Worm (Caenorhabditis elegans): Measurements from ENCODE around the gene F42A6.6.

DNA sequence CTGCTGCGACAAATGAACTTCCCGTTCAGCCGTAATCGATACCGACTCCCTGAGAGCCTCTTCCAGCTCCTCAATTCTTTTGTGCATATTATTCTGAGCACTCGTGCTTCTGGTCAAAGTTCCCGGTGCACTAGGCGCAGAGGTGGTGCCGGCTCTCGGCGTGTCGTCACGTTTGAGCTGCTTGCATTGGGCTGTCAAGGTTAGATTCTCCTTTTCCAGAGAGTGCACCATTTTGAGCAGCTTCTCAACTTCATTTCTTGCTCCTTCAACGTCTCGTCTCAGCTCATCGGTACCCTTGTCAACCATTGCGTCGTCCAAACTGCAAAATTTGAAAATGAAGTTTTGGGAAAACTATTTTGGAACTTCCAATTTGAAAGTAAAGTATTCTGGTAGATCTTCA, 8.8 kb upstream of the F42A6.6 start:
- TF ChIP-seq nhr-77 (tag; optimal IDR thresholded peaks at IDR 0.05), result no peak
- no peak for TF ChIP-seq Y48G9A.11 (GFP tag; IDR thresholded peaks at IDR 0.05)
- TF ChIP-seq ama-1 (optimal IDR thresholded peaks at IDR 0.05), result no peak
- TF ChIP-seq lsy-2 (tag; optimal IDR thresholded peaks at IDR 0.05), result no peak
- no peak for TF ChIP-seq F10B5.3 (tag; optimal IDR thresholded peaks at IDR 0.05)
- TF ChIP-seq duxl-1 (tag; optimal IDR thresholded peaks at IDR 0.05; ENCODE audit: poor library complexity), result no peak
- no peak for TF ChIP-seq daf-12 (tag; optimal IDR thresholded peaks at IDR 0.05)
- no peak for TF ChIP-seq nhr-28 (tag; optimal IDR thresholded peaks at IDR 0.05)
- no peak for TF ChIP-seq lir-3 (tag; optimal IDR thresholded peaks at IDR 0.05)
- TF ChIP-seq nhr-237 (tag; optimal IDR thresholded peaks at IDR 0.05), result no peak
- TF ChIP-seq unc-130 (GFP tag; optimal IDR thresholded peaks at IDR 0.05), result no peak
- TF ChIP-seq Y75B8A.6 (GFP tag; IDR thresholded peaks at IDR 0.05), result no peak
- no peak for TF ChIP-seq zag-1 (tag; optimal IDR thresholded peaks at IDR 0.05)

All from whole organism, L4 larva.